Worm (Caenorhabditis elegans) whole organism, early embryonic: ENCODE data around the gene F26F2.1.

ENCODE experiments used
- B0310.2 ChIP-seq: sonication (generic microtip); optimal IDR thresholded peaks from 2 replicates; lab custom pipeline; 2016; ENCODE audit warnings: mild to moderate bottlenecking, missing genetic modification characterization, missing compliant biosample characterization
- F13C5.2 ChIP-seq: sonication (generic microtip); optimal IDR thresholded peaks from 2 replicates; lab custom pipeline; 2017; ENCODE audit warnings: mild to moderate bottlenecking, missing genetic modification characterization, inconsistent platforms, missing compliant biosample characterization
- aly-1 ChIP-seq: sonication (generic microtip); optimal IDR thresholded peaks from 2 replicates; lab custom pipeline; 2016; ENCODE audit warnings: missing genetic modification characterization, missing compliant biosample characterization
- ama-1 ChIP-seq: fragments of 150-350 bp; optimal IDR thresholded peaks from 2 replicates; lab custom pipeline; 2014
- ceh-13 ChIP-seq: fragments of 200-800 bp; sonication (Bioruptor generic); optimal IDR thresholded peaks from 2 replicates; lab custom pipeline; 2018; ENCODE audit warnings: mild to moderate bottlenecking, missing genetic modification characterization, missing compliant biosample characterization
- ceh-36 ChIP-seq: sonication (generic microtip); optimal IDR thresholded peaks from 2 replicates; lab custom pipeline; 2016; ENCODE audit warnings: missing genetic modification characterization, inconsistent platforms, missing compliant biosample characterization
- ets-7 ChIP-seq: sonication (generic microtip); optimal IDR thresholded peaks from 2 replicates; lab custom pipeline; 2016; ENCODE audit warnings: missing genotype, missing genetic modification characterization, missing compliant biosample characterization
- flt-1 ChIP-seq: fragments of 200-800 bp; sonication (Bioruptor generic); IDR thresholded peaks from 2 replicates; pipeline ENCODE4 v1.3.6; 2022; ENCODE audit warnings: missing genetic modification characterization, missing compliant biosample characterization
- hmbx-1 ChIP-seq: sonication (generic microtip); optimal IDR thresholded peaks from 2 replicates; lab custom pipeline; 2016; ENCODE audit warnings: mild to moderate bottlenecking, missing genetic modification characterization, missing compliant biosample characterization
- hmg-4 ChIP-seq: fragments of 200-800 bp; sonication (Bioruptor generic); optimal IDR thresholded peaks from 2 replicates; lab custom pipeline; 2018; ENCODE audit warnings: mild to moderate bottlenecking, missing genetic modification characterization, missing compliant biosample characterization
- hnd-1 ChIP-seq: sonication (generic microtip); optimal IDR thresholded peaks from 2 replicates; lab custom pipeline; 2016; ENCODE audit warnings: missing genetic modification characterization, missing compliant biosample characterization
- pes-1 ChIP-seq: fragments of 200-800 bp; sonication (Bioruptor generic); IDR thresholded peaks from 2 replicates; pipeline ENCODE4 v1.3.6; 2022; ENCODE audit warnings: missing genetic modification reagents, missing genetic modification characterization, missing compliant biosample characterization
- scrt-1 ChIP-seq: fragments of 200-800 bp; sonication (Bioruptor generic); IDR thresholded peaks from 2 replicates; pipeline ENCODE4 v1.3.6; 2022; ENCODE audit warnings: missing genetic modification characterization, missing compliant biosample characterization
- sea-1 ChIP-seq: fragments of 200-800 bp; sonication (Bioruptor generic); conservative IDR thresholded peaks from 2 replicates; pipeline ENCODE4 v1.3.6; 2022; ENCODE audit warnings: missing genetic modification characterization, missing compliant biosample characterization
- tbx-11 ChIP-seq: fragments of 200-800 bp; sonication (Bioruptor generic); IDR thresholded peaks from 2 replicates; pipeline ENCODE4 v1.3.6; 2022; ENCODE audit warnings: missing genetic modification characterization, missing compliant biosample characterization
- tbx-37 ChIP-seq: fragments of 200-800 bp; sonication (Bioruptor generic); conservative IDR thresholded peaks from 2 replicates; pipeline ENCODE4 v1.3.6; 2022; ENCODE audit warnings: missing genetic modification reagents, missing genetic modification characterization, missing compliant biosample characterization
- tra-4 ChIP-seq: sonication (generic microtip); optimal IDR thresholded peaks from 2 replicates; lab custom pipeline; 2017; ENCODE audit warnings: missing genetic modification characterization, missing compliant biosample characterization

F26F2.1 gene

DNA sequence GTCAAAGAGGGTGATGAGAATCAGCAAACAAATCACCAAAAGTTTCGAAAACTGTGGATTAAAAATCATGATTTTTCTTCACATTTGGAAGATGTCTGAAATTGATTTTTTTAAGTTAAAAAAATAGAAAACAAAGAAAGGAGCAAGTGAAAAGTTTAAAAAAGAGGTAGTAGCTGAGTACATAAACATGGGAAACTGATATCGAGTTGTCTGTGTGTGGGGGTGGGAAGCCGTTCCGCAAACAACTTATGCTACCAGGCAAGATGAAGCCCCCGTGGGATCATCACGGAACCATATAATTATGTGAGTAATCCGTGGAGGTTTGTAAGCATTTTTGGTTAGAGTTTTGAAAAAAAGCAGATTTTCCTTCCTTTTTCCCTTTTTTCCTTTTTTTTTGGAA is 10.6 kb downstream of the F26F2.1 start, which contains the start of gene Y38H6C.20:
Gene Y38H6C.20, minus strand, starts transcription at position 101 of the 400 bp plus-strand sequence.
- TF ChIP-seq hmg-4 (GFP tag; lab: Kevin White, UChicago) (no peak), ama-1 (lab: Kevin White, UChicago) (no peak), aly-1 (tag; lab: Kevin White, UChicago) (no peak), F13C5.2 (tag; lab: Kevin White, UChicago) (no peak), tra-4 (tag; lab: Kevin White, UChicago) (no peak), ets-7 (tag; lab: Kevin White, UChicago) (no peak), tbx-37 (GFP tag; lab: Robert Waterston, UW) (no peak), hmbx-1 (tag; lab: Kevin White, UChicago) (no peak), sea-1 (no peak), pes-1 (GFP tag; lab: Robert Waterston, UW) (no peak), scrt-1 (GFP tag; lab: Robert Waterston, UW) (no peak), hnd-1 (tag; lab: Kevin White, UChicago) (no peak)

DNA sequence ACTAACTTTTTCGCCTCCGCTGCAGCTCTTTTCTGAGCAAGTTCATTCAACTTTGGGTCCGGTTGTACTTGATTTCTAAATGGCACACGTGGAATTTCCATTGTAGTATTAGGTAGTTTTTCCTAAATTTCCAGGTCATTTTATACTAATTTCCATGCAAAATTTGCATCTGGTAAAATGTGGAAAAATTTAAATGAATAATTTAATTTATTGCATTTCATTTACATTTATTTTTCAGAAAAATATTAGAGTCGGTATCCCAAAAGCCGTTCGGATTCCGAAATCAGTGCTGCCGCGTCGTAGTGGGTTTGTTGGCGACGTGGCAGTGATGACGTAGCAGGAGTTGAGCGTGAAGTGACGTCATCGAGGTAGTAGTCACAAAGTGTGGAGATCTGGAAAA is 14.6 kb downstream of the F26F2.1 start, which contains the start of gene Y38H6C.18:
Gene Y38H6C.18, minus strand, starts transcription at position 101 of the 400 bp plus-strand sequence.
- no peak for TF ChIP-seq hmg-4 (GFP tag; lab: Kevin White, UChicago)
- no peak for TF ChIP-seq sea-1
- TF ChIP-seq flt-1: no peak
- no peak for TF ChIP-seq aly-1 (tag; lab: Kevin White, UChicago)
- TF ChIP-seq tbx-11 (GFP tag; lab: Robert Waterston, UW): no peak
- TF ChIP-seq scrt-1 (GFP tag; lab: Robert Waterston, UW): no peak

DNA sequence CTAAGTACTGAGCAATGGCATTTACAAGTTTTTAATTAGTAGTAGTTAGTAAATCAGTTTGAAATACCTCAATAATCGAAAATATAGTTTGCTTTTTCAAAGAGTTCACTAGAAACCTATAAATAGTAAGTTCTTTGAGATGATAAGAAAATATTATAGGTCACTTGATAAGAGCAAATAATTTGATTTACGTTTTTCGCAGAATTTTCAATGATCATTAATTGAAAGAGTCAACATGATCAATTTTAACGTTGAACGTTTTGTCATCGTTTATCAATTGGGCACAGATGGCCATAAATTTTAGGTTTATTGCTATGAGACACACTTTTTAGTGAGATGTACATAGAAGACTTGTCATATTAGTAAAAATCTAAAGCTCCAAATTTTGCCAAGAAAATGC is 16.0 kb downstream of the F26F2.1 start:
- no peak for TF ChIP-seq pes-1 (GFP tag; lab: Robert Waterston, UW)
- TF ChIP-seq hmg-4 (GFP tag; lab: Kevin White, UChicago): no peak
- no peak for TF ChIP-seq scrt-1 (GFP tag; lab: Robert Waterston, UW)
- no peak for TF ChIP-seq tbx-37 (GFP tag; lab: Robert Waterston, UW)
- no peak for TF ChIP-seq ceh-36 (tag; lab: Kevin White, UChicago)
- TF ChIP-seq F13C5.2 (tag; lab: Kevin White, UChicago): no peak

DNA sequence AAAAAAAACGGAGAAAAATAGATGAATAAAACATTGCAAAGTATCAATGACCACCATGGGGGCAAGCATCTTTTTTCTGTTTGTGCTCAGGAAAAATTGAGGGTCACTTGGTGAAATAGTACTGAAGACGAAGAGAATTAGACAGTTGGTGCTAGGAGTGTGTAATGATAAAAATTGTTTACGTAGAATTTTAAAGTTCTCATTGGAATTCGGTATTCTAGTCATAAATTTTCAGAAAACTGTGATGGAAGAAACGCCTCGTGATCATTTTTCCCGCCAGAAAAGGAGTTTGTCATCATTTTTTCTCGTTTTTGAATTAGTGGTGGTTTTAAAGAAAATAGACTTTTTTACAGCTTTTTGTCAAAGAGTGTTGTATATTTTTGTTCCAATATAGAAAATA is 17.1 kb downstream of the F26F2.1 start:
- TF ChIP-seq hmbx-1 (tag; lab: Kevin White, UChicago) (no peak), tbx-37 (GFP tag; lab: Robert Waterston, UW) (no peak), hnd-1 (tag; lab: Kevin White, UChicago) (no peak), tra-4 (tag; lab: Kevin White, UChicago) (no peak), flt-1 (no peak), aly-1 (tag; lab: Kevin White, UChicago) (no peak), hmg-4 (GFP tag; lab: Kevin White, UChicago) (no peak), ama-1 (lab: Kevin White, UChicago) (no peak), pes-1 (GFP tag; lab: Robert Waterston, UW) (no peak)

DNA sequence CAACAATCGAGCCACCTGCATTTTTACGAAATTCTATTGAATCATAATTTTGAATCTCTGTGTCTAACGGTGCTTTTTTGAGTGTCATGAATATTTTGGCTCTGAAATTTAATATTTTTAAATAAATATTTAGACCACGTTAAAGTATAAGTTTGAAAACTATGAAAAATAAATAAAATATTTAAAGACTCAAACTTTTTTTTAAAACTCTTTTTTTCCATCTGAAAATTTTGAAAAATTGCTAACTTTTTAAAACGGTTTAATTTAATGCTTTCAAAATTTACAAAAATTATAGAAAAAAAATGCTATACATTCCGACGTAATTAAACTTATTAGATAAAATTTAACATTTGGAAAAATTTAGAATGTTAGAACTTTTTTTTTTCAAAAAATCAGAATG is 17.6 kb downstream of the F26F2.1 start, which contains the start of gene slc-36.3:
Gene slc-36.3, minus strand, starts transcription at position 101 of the 400 bp plus-strand sequence.
- no peak for TF ChIP-seq F13C5.2 (tag; lab: Kevin White, UChicago)
- no peak for TF ChIP-seq sea-1
- TF ChIP-seq scrt-1 (GFP tag; lab: Robert Waterston, UW): no peak
- no peak for TF ChIP-seq hmg-4 (GFP tag; lab: Kevin White, UChicago)
- no peak for TF ChIP-seq B0310.2 (tag; lab: Kevin White, UChicago)

DNA sequence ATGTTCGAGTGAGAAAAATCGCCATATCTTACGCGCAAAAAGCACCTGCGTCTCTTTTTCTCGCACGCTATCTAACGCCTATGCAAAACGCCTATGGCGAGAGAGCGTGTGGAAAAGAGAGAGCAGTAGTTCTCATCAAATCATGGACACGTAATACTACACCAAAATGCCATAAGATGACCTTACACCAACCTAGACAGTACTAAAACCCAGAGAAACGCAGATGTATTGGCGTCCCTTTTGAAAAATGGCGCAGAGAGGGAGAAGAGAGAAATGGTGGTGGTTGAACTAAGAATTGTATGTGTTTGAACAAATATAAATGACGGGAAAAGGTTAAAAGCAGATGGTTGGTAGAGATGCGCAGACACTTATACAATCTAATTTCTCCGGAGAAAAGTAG is 22.6 kb downstream of the F26F2.1 start, which contains the start of gene Y38H6C.16:
Gene Y38H6C.16, minus strand, starts transcription at position 293 of the 400 bp plus-strand sequence.
- no peak for TF ChIP-seq hnd-1 (tag; lab: Kevin White, UChicago)
- TF ChIP-seq hmg-4 (GFP tag; lab: Kevin White, UChicago): no peak
- no peak for TF ChIP-seq B0310.2 (tag; lab: Kevin White, UChicago)
- TF ChIP-seq flt-1: no peak
- no peak for TF ChIP-seq sea-1

DNA sequence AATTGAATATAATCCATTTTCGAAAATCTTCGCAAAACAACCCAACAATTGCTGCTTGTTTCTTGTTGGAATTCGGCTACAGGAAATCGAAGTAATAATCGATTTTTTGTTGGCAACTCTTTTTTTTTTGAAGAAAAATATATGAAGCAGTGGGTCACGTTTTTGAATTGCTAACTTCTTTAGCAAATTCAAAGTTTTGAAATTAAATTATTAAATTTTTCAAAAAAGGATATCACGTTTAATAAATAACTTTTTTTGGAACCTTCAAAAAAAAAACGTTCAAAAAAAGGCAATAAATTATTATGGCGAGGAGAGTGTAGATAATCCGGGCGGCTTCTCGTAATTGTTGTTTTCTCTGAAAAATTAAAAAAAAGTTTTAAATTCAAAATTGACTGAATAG is 25.5 kb downstream of the F26F2.1 start, which contains the start of gene Y38H6C.15:
Gene Y38H6C.15, minus strand, starts transcription at position 101 of the 400 bp plus-strand sequence.
- TF ChIP-seq tbx-37 (GFP tag; lab: Robert Waterston, UW): no peak
- TF ChIP-seq hmbx-1 (tag; lab: Kevin White, UChicago): no peak
- TF ChIP-seq tbx-11 (GFP tag; lab: Robert Waterston, UW): no peak
- TF ChIP-seq ceh-36 (tag; lab: Kevin White, UChicago): no peak
- TF ChIP-seq ceh-13 (GFP tag; lab: Kevin White, UChicago): no peak
- TF ChIP-seq tra-4 (tag; lab: Kevin White, UChicago): no peak
- TF ChIP-seq aly-1 (tag; lab: Kevin White, UChicago): no peak
- TF ChIP-seq pes-1 (GFP tag; lab: Robert Waterston, UW): no peak
- TF ChIP-seq ets-7 (tag; lab: Kevin White, UChicago): no peak
- no peak for TF ChIP-seq sea-1
- TF ChIP-seq ama-1 (lab: Kevin White, UChicago): no peak
- TF ChIP-seq F13C5.2 (tag; lab: Kevin White, UChicago): no peak
- no peak for TF ChIP-seq B0310.2 (tag; lab: Kevin White, UChicago)
- TF ChIP-seq scrt-1 (GFP tag; lab: Robert Waterston, UW): no peak

DNA sequence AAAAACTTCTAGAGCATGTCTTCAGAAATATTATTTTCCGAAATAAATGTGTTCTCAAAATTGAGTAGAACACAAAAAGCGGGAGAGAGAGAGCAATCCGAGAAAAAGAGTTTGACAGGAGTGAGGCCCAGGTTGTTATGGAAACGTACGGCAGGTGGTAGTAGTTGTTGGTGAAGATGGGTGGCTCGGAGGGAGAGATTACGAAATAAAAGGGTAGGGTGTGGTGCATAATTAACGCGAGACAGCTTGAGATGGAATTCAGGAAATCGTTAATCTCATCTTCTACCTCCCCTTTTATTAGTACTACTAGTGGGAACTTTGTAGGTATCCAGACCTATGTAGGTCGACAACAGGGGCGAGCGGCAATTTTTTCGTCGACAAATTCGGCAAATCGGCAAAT is 27.6 kb downstream of the F26F2.1 start, which contains the start of gene famh-161:
Gene famh-161, minus strand, starts transcription at position 101 of the 400 bp plus-strand sequence.
- TF ChIP-seq tra-4 (tag; lab: Kevin White, UChicago): no peak
- no peak for TF ChIP-seq pes-1 (GFP tag; lab: Robert Waterston, UW)
- no peak for TF ChIP-seq tbx-11 (GFP tag; lab: Robert Waterston, UW)
- TF ChIP-seq hmbx-1 (tag; lab: Kevin White, UChicago): no peak
- TF ChIP-seq ceh-36 (tag; lab: Kevin White, UChicago): no peak
- TF ChIP-seq ets-7 (tag; lab: Kevin White, UChicago): no peak
- TF ChIP-seq B0310.2 (tag; lab: Kevin White, UChicago): no peak
- TF ChIP-seq F13C5.2 (tag; lab: Kevin White, UChicago): no peak
